Worm (Caenorhabditis elegans) whole organism, young adult: ENCODE data around the gene T12A2.21.
A peak's percentile ranks its signal among the peaks of the same experiment; 100 is the strongest.

Source experiments
- B0261.1 ChIP-seq: sonication (generic microtip); optimal IDR thresholded peaks from 2 replicates; lab custom pipeline; 2016; ENCODE audit warnings: mild to moderate bottlenecking, missing genetic modification characterization, moderate library complexity, missing compliant biosample characterization
- B0336.3 ChIP-seq: fragments of 200-800 bp; sonication (Bioruptor generic); IDR thresholded peaks from 2 replicates; pipeline ENCODE4 v1.3.6; 2022; ENCODE audit warnings: missing genetic modification characterization, missing compliant biosample characterization
- F23B12.7 ChIP-seq: sonication (generic microtip); optimal IDR thresholded peaks from 2 replicates; lab custom pipeline; 2017; ENCODE audit warnings: missing genetic modification characterization, mild to moderate bottlenecking, missing compliant biosample characterization, antibody characterized with exemption, moderate library complexity; ENCODE audit not compliant: insufficient read depth
- F37B4.10 ChIP-seq: fragments of 200-800 bp; sonication (Bioruptor generic); IDR thresholded peaks from 2 replicates; pipeline ENCODE4 v1.3.6; 2022; ENCODE audit warnings: missing genetic modification characterization, missing compliant biosample characterization
- F39B2.1 ChIP-seq: fragments of 200-800 bp; sonication (Bioruptor generic); IDR thresholded peaks from 2 replicates; pipeline ENCODE4 v1.3.6; 2022; ENCODE audit warnings: missing genetic modification reagents, missing genetic modification characterization, missing compliant biosample characterization
- F49E8.2 ChIP-seq: sonication (generic microtip); optimal IDR thresholded peaks from 3 replicates; lab custom pipeline; 2017; ENCODE audit warnings: missing genetic modification characterization, mild to moderate bottlenecking, missing compliant biosample characterization, antibody characterized with exemption, moderate library complexity; ENCODE audit not compliant: insufficient read depth
- K11D2.4 ChIP-seq: fragments of 200-800 bp; sonication (Bioruptor generic); IDR thresholded peaks from 2 replicates; pipeline ENCODE4 v1.3.6; 2022; ENCODE audit warnings: missing genetic modification reagents, missing genetic modification characterization, missing compliant biosample characterization
- K12H6.12 ChIP-seq: fragments of 200-800 bp; sonication (Bioruptor generic); optimal IDR thresholded peaks from 2 replicates; lab custom pipeline; 2018; ENCODE audit warnings: mild to moderate bottlenecking, missing genetic modification characterization, missing compliant biosample characterization
- Y56A3A.18 ChIP-seq: fragments of 200-800 bp; sonication (Bioruptor generic); IDR thresholded peaks from 2 replicates; pipeline ENCODE4 v1.3.6; 2022; ENCODE audit warnings: missing genetic modification reagents, missing genetic modification characterization, missing compliant biosample characterization
- ZK185.1 ChIP-seq: sonication (generic microtip); optimal IDR thresholded peaks from 2 replicates; lab custom pipeline; 2016; ENCODE audit warnings: mild to moderate bottlenecking, missing genetic modification characterization, missing compliant biosample characterization; ENCODE audit not compliant: poor library complexity, severe bottlenecking
- ama-1 ChIP-seq, 3 experiments: fragments of 150-350 bp in 1 of 3; sonication (generic microtip) in 2 of 3; optimal IDR thresholded peaks; 2 replicates each; lab custom pipeline; 2014 to 2018; ENCODE audit warnings: missing biosample characterization in 2 of 3, missing genetic modification characterization in 2 of 3, missing genetic modification reagents in 2 of 3
- atf-7 ChIP-seq: sonication (generic microtip); optimal IDR thresholded peaks from 2 replicates; lab custom pipeline; 2017; ENCODE audit warnings: mild to moderate bottlenecking, missing genetic modification characterization, missing compliant biosample characterization
- attf-3 ChIP-seq: fragments of 200-800 bp; sonication (Bioruptor generic); conservative IDR thresholded peaks from 2 replicates; pipeline ENCODE4 v1.3.6; 2022; ENCODE audit warnings: missing genetic modification reagents, missing genetic modification characterization, missing compliant biosample characterization
- attf-5 ChIP-seq: fragments of 200-800 bp; sonication (Bioruptor generic); optimal IDR thresholded peaks from 2 replicates; lab custom pipeline; 2018; ENCODE audit warnings: mild to moderate bottlenecking, missing genetic modification characterization, missing compliant biosample characterization
- cebp-1 ChIP-seq, 2 experiments: fragments of 200-800 bp in 1 of 2; sonication (Bioruptor generic) in 1 of 2; sonication (generic microtip) in 1 of 2; IDR thresholded peaks in 1 of 2; optimal IDR thresholded peaks in 1 of 2; 2 replicates each; pipeline versions ENCODE4 v1.3.6 to Lab custom; 2017 to 2022; ENCODE audit warnings: missing compliant biosample characterization in 2 of 2, missing genetic modification characterization in 2 of 2, mild to moderate bottlenecking in 1 of 2, missing genetic modification reagents in 1 of 2, moderate library complexity in 1 of 2
- ceh-58 ChIP-seq: fragments of 200-800 bp; sonication (Bioruptor generic); IDR thresholded peaks from 2 replicates; pipeline ENCODE4 v1.3.6; 2022; ENCODE audit warnings: missing genetic modification characterization, missing compliant biosample characterization
- die-1 ChIP-seq: sonication (generic microtip); optimal IDR thresholded peaks from 2 replicates; lab custom pipeline; 2016; ENCODE audit warnings: missing genotype, mild to moderate bottlenecking, missing genetic modification characterization, missing compliant biosample characterization
- efl-1 ChIP-seq: fragments of 150-350 bp; optimal IDR thresholded peaks from 2 replicates; lab custom pipeline; 2014; ENCODE audit warnings: missing biosample characterization, missing genetic modification reagents, missing genetic modification characterization
- him-1 ChIP-seq: sonication (generic microtip); optimal IDR thresholded peaks from 2 replicates; lab custom pipeline; 2016; ENCODE audit warnings: missing genotype, missing genetic modification reagents, missing genetic modification characterization, missing compliant biosample characterization
- hmg-1.2 ChIP-seq: fragments of 200-800 bp; sonication (Bioruptor generic); IDR thresholded peaks from 2 replicates; pipeline ENCODE4 v1.3.6; 2022; ENCODE audit warnings: missing genetic modification reagents, missing genetic modification characterization, missing compliant biosample characterization
- let-526 ChIP-seq: fragments of 200-800 bp; sonication (Bioruptor generic); IDR thresholded peaks from 2 replicates; pipeline ENCODE4 v1.3.6; 2022; ENCODE audit warnings: missing genetic modification reagents, missing genetic modification characterization, missing compliant biosample characterization
- let-607 ChIP-seq, 2 experiments: fragments of 200-800 bp in 1 of 2; sonication (Bioruptor generic) in 1 of 2; sonication (generic microtip) in 1 of 2; optimal IDR thresholded peaks; 2 replicates each; lab custom pipeline; 2016 to 2018; ENCODE audit warnings: mild to moderate bottlenecking in 2 of 2, missing compliant biosample characterization in 2 of 2, missing genetic modification characterization in 2 of 2, moderate library complexity in 2 of 2, missing genotype in 1 of 2
- lin-54 ChIP-seq: fragments of 200-800 bp; sonication (Bioruptor generic); optimal IDR thresholded peaks from 2 replicates; lab custom pipeline; 2018; ENCODE audit warnings: mild to moderate bottlenecking, missing genetic modification characterization, missing compliant biosample characterization
- lsl-1 ChIP-seq: fragments of 200-800 bp; sonication (Bioruptor generic); optimal IDR thresholded peaks from 2 replicates; lab custom pipeline; 2018; ENCODE audit warnings: mild to moderate bottlenecking, missing genetic modification characterization, moderate library complexity, missing compliant biosample characterization
- lsy-27 ChIP-seq: sonication (generic microtip); optimal IDR thresholded peaks from 2 replicates; lab custom pipeline; 2017; ENCODE audit warnings: missing genetic modification characterization, mild to moderate bottlenecking, missing compliant biosample characterization, antibody characterized with exemption, missing genotype, borderline replicate concordance; ENCODE audit not compliant: insufficient read depth
- madf-6 ChIP-seq: fragments of 200-800 bp; sonication (Bioruptor generic); IDR thresholded peaks from 2 replicates; pipeline ENCODE4 v1.3.6; 2022; ENCODE audit warnings: missing genetic modification reagents, missing genetic modification characterization, missing compliant biosample characterization
- madf-8 ChIP-seq: fragments of 200-800 bp; sonication (Bioruptor generic); conservative IDR thresholded peaks from 2 replicates; pipeline ENCODE4 v1.3.6; 2022; ENCODE audit warnings: missing genetic modification reagents, missing genetic modification characterization, missing compliant biosample characterization
- nfyb-1 ChIP-seq: fragments of 200-800 bp; sonication (Bioruptor generic); IDR thresholded peaks from 2 replicates; pipeline ENCODE4 v1.3.6; 2022; ENCODE audit warnings: missing genetic modification reagents, missing genetic modification characterization, missing compliant biosample characterization
- nhr-179 ChIP-seq: sonication (generic microtip); optimal IDR thresholded peaks from 2 replicates; lab custom pipeline; 2016; ENCODE audit warnings: mild to moderate bottlenecking, missing genetic modification characterization, missing compliant biosample characterization
- nhr-80 ChIP-seq: sonication (generic microtip); optimal IDR thresholded peaks from 2 replicates; lab custom pipeline; 2016; ENCODE audit warnings: missing genetic modification characterization, missing compliant biosample characterization
- pbrm-1 ChIP-seq: fragments of 200-800 bp; sonication (Bioruptor generic); IDR thresholded peaks from 2 replicates; pipeline ENCODE4 v1.3.6; 2022; ENCODE audit warnings: missing genetic modification reagents, missing genetic modification characterization, missing compliant biosample characterization
- snpc-1.3 ChIP-seq: sonication (generic microtip); optimal IDR thresholded peaks from 2 replicates; lab custom pipeline; 2017; ENCODE audit warnings: missing genetic modification characterization, mild to moderate bottlenecking, missing compliant biosample characterization, antibody characterized with exemption, moderate library complexity, missing genotype, missing genetic modification reagents; ENCODE audit not compliant: insufficient read depth
- snpc-3.4 ChIP-seq: sonication (generic microtip); optimal IDR thresholded peaks from 2 replicates; lab custom pipeline; 2017; ENCODE audit warnings: missing genetic modification characterization, mild to moderate bottlenecking, missing compliant biosample characterization, antibody characterized with exemption, moderate library complexity, missing genotype, missing genetic modification reagents
- snpc-4 ChIP-seq, 5 experiments: fragments of 150-350 bp in 1 of 5; sonication (generic microtip) in 4 of 5; optimal IDR thresholded peaks; 2 replicates each; lab custom pipeline; 2014 to 2018; ENCODE audit warnings: missing genetic modification characterization in 5 of 5, missing biosample characterization in 3 of 5, antibody characterized with exemption in 2 of 5, mild to moderate bottlenecking in 2 of 5, missing compliant biosample characterization in 2 of 5, missing genotype in 2 of 5, moderate library complexity in 2 of 5, missing genetic modification reagents in 1 of 5
- sptf-2 ChIP-seq: fragments of 200-800 bp; sonication (Bioruptor generic); optimal IDR thresholded peaks from 2 replicates; lab custom pipeline; 2018; ENCODE audit warnings: mild to moderate bottlenecking, missing genetic modification characterization, missing compliant biosample characterization
- tbx-9 ChIP-seq: sonication (generic microtip); optimal IDR thresholded peaks from 2 replicates; lab custom pipeline; 2016; ENCODE audit warnings: borderline replicate concordance, missing genetic modification characterization, inconsistent platforms, missing compliant biosample characterization
- tlf-1 ChIP-seq: fragments of 200-800 bp; sonication (Bioruptor generic); optimal IDR thresholded peaks from 2 replicates; lab custom pipeline; 2018; ENCODE audit warnings: mild to moderate bottlenecking, missing genetic modification characterization, missing compliant biosample characterization
- unc-130 ChIP-seq: sonication (generic microtip); optimal IDR thresholded peaks from 2 replicates; lab custom pipeline; 2016; ENCODE audit warnings: missing genetic modification reagents, missing genetic modification characterization, missing compliant biosample characterization
- xnd-1 ChIP-seq: sonication (generic microtip); optimal IDR thresholded peaks from 2 replicates; lab custom pipeline; 2016; ENCODE audit warnings: missing genotype, missing genetic modification reagents, missing genetic modification characterization, missing compliant biosample characterization
- zim-3 ChIP-seq: sonication (generic microtip); optimal IDR thresholded peaks from 2 replicates; lab custom pipeline; 2017; ENCODE audit warnings: mild to moderate bottlenecking, missing genetic modification characterization, moderate library complexity, missing compliant biosample characterization
- ztf-6 ChIP-seq: fragments of 200-800 bp; sonication (Bioruptor generic); IDR thresholded peaks from 2 replicates; pipeline ENCODE4 v1.3.6; 2022; ENCODE audit warnings: missing genetic modification reagents, missing genetic modification characterization, missing compliant biosample characterization

T12A2.21 gene

DNA sequence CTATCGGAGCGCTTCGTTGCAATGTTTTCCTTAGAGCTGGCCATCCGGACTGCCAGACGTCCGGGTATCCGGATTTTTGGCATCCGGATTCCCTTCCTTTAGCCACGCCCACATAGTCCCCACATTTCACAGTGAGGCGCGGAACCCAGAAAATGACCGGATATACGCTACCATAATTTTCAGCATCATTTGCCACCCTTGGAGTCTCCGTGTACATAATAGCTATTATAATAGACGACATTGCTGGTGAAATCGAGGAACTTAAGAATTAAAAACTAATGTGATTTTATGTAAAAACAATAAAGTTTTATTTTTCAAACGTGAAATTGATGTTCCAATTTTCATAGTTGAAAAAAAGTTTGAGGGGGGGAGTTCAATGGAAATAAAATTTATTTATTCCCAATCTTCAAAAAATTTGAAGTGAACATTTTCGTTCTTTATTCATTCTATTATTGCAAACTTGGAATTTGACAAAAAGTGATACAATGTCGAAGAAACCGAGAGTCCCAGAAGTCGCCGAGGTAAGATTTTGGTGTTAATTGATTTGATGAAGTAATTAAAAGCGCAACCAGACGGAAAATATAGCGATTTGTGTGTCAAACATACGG, 26.2 kb downstream of the T12A2.21 start (continued):
- TF ChIP-seq pbrm-1 (GFP tag; lab: Robert Waterston, UW) (no peak), K11D2.4 (GFP tag; lab: Robert Waterston, UW) (no peak), ceh-58 (GFP tag; lab: Robert Waterston, UW) (no peak), atf-7 (tag; lab: Kevin White, UChicago) (no peak), F37B4.10 (GFP tag; lab: Robert Waterston, UW) (no peak), sptf-2 (GFP tag; lab: Kevin White, UChicago) (no peak), lsy-27 (no peak), snpc-3.4 (tag; lab: Kevin White, UChicago) (peak; percentile 69), zim-3 (no peak), attf-5 (GFP tag; lab: Kevin White, UChicago) (no peak), madf-6 (GFP tag; lab: Robert Waterston, UW) (peak; percentile 68), K12H6.12 (tag; lab: Kevin White, UChicago) (no peak)

DNA sequence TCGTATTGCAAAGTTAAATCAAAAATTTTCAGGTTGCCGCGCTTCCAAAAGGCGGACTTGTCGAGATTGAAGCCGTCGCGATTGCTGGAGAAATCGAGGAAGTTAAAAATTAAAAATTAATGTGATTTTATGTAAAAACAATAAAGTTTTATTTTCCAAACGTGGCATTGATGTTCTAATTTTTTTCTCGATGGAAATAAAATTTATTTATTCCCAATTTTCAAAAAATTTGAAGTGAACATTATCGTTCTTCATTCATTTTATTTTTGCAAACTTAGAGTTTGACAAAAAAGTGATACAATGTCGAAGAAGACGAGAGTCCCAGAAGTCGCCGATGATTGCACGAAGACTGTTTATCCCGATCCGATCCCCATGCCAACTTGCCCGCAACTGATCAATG, 27.6 kb downstream of the T12A2.21 start, which contains the start of gene C23G10.1:
Gene C23G10.1 (plus strand): TSS at position 301 of the 400 bp plus-strand sequence.
- TF ChIP-seq F23B12.7 (tag; lab: Kevin White, UChicago) (no peak), F49E8.2 (tag; lab: Kevin White, UChicago) (peak; percentile 32), attf-3 (GFP tag; lab: Robert Waterston, UW) (no peak), nhr-179 (tag; lab: Kevin White, UChicago) (no peak)

DNA sequence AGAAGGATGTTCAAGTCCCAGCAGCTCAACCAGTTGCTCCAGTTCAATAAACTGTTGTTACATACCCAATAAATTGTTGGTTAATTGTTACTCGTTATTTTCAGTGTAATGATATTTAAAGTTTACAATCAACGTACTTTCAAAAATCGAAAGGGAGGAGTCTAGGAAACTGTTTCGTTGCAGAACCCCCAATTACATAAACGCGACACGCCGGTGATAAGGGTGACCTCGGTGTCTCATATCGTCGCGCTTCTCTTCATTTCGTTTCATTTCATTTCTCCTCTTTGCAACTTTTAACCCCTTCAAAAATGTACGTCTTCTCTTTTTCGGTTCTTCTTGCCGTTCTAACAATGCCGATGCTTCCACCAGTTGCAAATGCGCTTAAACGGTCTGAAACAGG, 28.7 kb downstream of the T12A2.21 start, which contains the start of gene C23G10.2:
Gene C23G10.2 (plus strand): TSS at position 184 of the 400 bp plus-strand sequence.
- TF ChIP-seq unc-130 (GFP tag; lab: Kevin White, UChicago) (no peak), F39B2.1 (GFP tag; lab: Robert Waterston, UW) (peak; percentile 75; the same call in 1 of the 2 replicates), sptf-2 (GFP tag; lab: Kevin White, UChicago) (no peak), efl-1 (GFP tag; lab: Kevin White, UChicago) (peak; percentile 3), tlf-1 (GFP tag; lab: Kevin White, UChicago) (peak; percentile 41), nfyb-1 (0 out of 2 replicates have a peak, but pooled peaks have one; percentile 27), ama-1 (optimal IDR thresholded peaks at IDR 0.05; lab: Kevin White, UChicago) (no peak), ama-1 (GFP tag; optimal IDR thresholded peaks at IDR 0.05; lab: Kevin White, UChicago) (peak in 1 of 2 experiments; percentile 75), ZK185.1 (tag; lab: Kevin White, UChicago) (peak; percentile 25), cebp-1 (GFP tag; IDR thresholded peaks at IDR 0.05; lab: Robert Waterston, UW) (no peak), cebp-1 (tag; optimal IDR thresholded peaks at IDR 0.05; lab: Kevin White, UChicago) (no peak), Y56A3A.18 (peak; percentile 68; the same call in 1 of the 2 replicates), B0261.1 (tag; lab: Kevin White, UChicago) (no peak), ztf-6 (GFP tag; lab: Robert Waterston, UW) (no peak), B0336.3 (GFP tag; lab: Robert Waterston, UW) (peak; percentile 48; the same call in 1 of the 2 replicates), let-607 (tag; optimal IDR thresholded peaks at IDR 0.05; lab: Kevin White, UChicago) (no peak), lin-54 (GFP tag; lab: Kevin White, UChicago) (peak; percentile 16), nhr-80 (tag; lab: Kevin White, UChicago) (no peak), die-1 (tag; lab: Kevin White, UChicago) (peak; percentile 31), xnd-1 (tag; lab: Kevin White, UChicago) (peak; percentile 18), madf-8 (no peak), him-1 (no peak), lsl-1 (peak; percentile 1), F23B12.7 (tag; lab: Kevin White, UChicago) (no peak), let-526 (GFP tag; lab: Robert Waterston, UW) (no peak), snpc-1.3 (tag; lab: Kevin White, UChicago) (peak; percentile 42), hmg-1.2 (peak; percentile 30; the same call in 1 of the 2 replicates), pbrm-1 (GFP tag; lab: Robert Waterston, UW) (peak; percentile 61; the same call in 1 of the 2 replicates), tbx-9 (no peak), snpc-4 (GFP tag; optimal IDR thresholded peaks at IDR 0.05; lab: Kevin White, UChicago) (no peak), snpc-4 (tag; optimal IDR thresholded peaks at IDR 0.05; lab: Kevin White, UChicago) (peak in 2 of 4 experiments; percentile 24)
